Worm (Caenorhabditis elegans) whole organism, L4/young adult: Measurements from ENCODE around the gene cku-70.

Experiments used
- W03F9.2 ChIP-seq: fragments of 150-350 bp; optimal IDR thresholded peaks from 2 replicates; lab custom pipeline; 2014; ENCODE audit warnings: missing biosample characterization, missing genetic modification characterization
- him-1 ChIP-seq: sonication (generic microtip); optimal IDR thresholded peaks from 2 replicates; lab custom pipeline; 2016; ENCODE audit warnings: missing genotype, missing genetic modification reagents, missing genetic modification characterization, missing compliant biosample characterization

- TF ChIP-seq W03F9.2 (tag; lab: Kevin White, UChicago) = no peak
- TF ChIP-seq him-1 (tag; lab: Kevin White, UChicago) = no peak
These were observed 25.3 kb upstream of the cku-70 start for ce11 chrIII:11129363-11129762.
